Fruit fly (Drosophila melanogaster): Measurements from ENCODE around the gene Alp13.
A peak's percentile ranks its signal among the peaks of the same experiment; 100 is the strongest.

Gene Alp13

DNA sequence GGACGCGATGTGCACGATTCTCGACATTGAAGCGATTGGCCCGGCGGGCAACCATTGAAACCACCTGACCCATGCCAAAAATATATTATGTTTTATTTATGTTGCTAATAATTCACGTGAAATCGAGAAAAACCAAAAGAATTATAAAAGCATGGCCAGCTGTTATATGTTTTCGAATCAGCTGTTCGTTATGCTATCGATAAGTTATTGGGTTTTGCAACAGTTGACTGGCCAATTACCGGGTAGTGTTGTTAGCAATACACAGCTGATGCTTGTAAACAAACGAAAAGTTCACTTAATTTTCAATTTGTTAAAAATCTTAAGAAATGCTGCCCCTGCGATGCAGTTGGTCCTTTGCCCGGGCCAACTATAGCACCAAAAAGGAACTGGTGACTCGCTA, 29.8 kb downstream of the Alp13 start, which contains the start of the genes CG11722 and mtTFB2:
CG11722 (minus strand) TSS at position 200 of the 400 bp plus-strand sequence.
mtTFB2 (plus strand) TSS at position 232 of the 400 bp plus-strand sequence.
- TF ChIP-seq toe (GFP tag; optimal IDR thresholded peaks at IDR 0.05) = no peak
- TF ChIP-seq CG11617 (GFP tag; optimal IDR thresholded peaks at IDR 0.05) = peak; percentile 36
- TF ChIP-seq CG12768 (GFP tag; optimal IDR thresholded peaks at IDR 0.05) = peak; percentile 39
- TF ChIP-seq CG14711 (tag; optimal IDR thresholded peaks at IDR 0.05) = peak; percentile 9
- TF ChIP-seq cic (GFP tag; optimal IDR thresholded peaks at IDR 0.05) = peak; percentile 9
- peak; percentile 34 for TF ChIP-seq CG33017 (tag; optimal IDR thresholded peaks at IDR 0.05)
- TF ChIP-seq Mnt (GFP tag; optimal IDR thresholded peaks at IDR 0.05) = peak; percentile 2
- no peak for TF ChIP-seq tj (GFP tag; optimal IDR thresholded peaks at IDR 0.05)
- peak; percentile 68 for TF ChIP-seq bab1 (GFP tag; optimal IDR thresholded peaks at IDR 0.05)
- TF ChIP-seq CG1620 (GFP tag; optimal IDR thresholded peaks at IDR 0.05) = no peak
- peak; percentile 29 for TF ChIP-seq CG7101 (tag; optimal IDR thresholded peaks at IDR 0.05)
- TF ChIP-seq kay (GFP tag; ENCODE audit: borderline replicate concordance) = no peak
- TF ChIP-seq pad (GFP tag; optimal IDR thresholded peaks at IDR 0.05) = peak; percentile 21

DNA sequence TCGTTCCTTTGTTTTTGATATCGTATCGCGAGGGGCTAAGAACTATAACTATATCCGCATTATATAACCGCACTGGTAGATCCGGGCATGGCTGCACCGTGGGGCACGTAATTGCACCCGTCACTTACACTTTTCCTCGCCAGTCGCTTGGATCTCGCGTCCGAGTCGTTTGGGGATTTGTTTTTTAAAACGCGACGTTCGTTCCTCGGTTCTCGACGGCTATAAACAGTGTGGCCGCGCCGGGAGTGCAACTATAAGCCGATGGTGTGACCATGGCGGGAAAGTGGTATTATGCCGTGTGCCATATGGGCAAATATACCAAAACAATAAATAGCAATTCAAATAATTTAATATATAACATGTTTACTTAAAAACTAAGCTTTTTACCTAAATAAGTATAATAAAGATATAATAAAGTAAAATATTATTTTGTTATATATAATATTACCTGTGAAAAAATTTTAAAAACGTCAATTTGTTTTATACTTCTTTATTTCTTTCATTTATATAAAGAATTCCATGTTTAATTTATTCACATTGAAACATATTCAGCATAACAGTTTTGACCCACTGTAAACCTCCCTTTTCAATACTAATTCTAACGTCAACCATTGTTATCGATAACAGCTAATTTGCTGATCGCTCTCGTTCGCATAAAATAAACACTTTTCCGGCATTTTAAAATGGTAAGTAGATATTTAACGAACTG, 32.4 kb downstream of the Alp13 start, which contains the start of the genes Mical and CG3909:
Mical (minus strand) TSS at position 232 of the 709 bp plus-strand sequence.
CG3909 (plus strand) TSS at position 607 of the 709 bp plus-strand sequence.
- TF ChIP-seq Hr96 (GFP tag; optimal IDR thresholded peaks at IDR 0.05) (no peak), Mnt (GFP tag; optimal IDR thresholded peaks at IDR 0.05) (peak; percentile 36), toe (GFP tag; optimal IDR thresholded peaks at IDR 0.05) (no peak), Clk (GFP tag; optimal IDR thresholded peaks at IDR 0.05) (peak; percentile 52), CG5204 (GFP tag; optimal IDR thresholded peaks at IDR 0.05) (no peak), kay (GFP tag; ENCODE audit: borderline replicate concordance) (no peak), CG7045 (GFP tag; optimal IDR thresholded peaks at IDR 0.05) (peak; percentile 87), CG33017 (tag; optimal IDR thresholded peaks at IDR 0.05) (peak; percentile 94), CG7101 (tag; optimal IDR thresholded peaks at IDR 0.05) (peak; percentile 95), CG1620 (GFP tag; optimal IDR thresholded peaks at IDR 0.05) (peak; percentile 48), cnc (optimal IDR thresholded peaks at IDR 0.05) (no peak), bab1 (GFP tag; optimal IDR thresholded peaks at IDR 0.05) (peak; percentile 76), CG14711 (tag; optimal IDR thresholded peaks at IDR 0.05) (peak; percentile 91), CG12768 (GFP tag; optimal IDR thresholded peaks at IDR 0.05) (peak; percentile 75), CG11617 (GFP tag; optimal IDR thresholded peaks at IDR 0.05) (peak; percentile 84), ovo (GFP tag; optimal IDR thresholded peaks at IDR 0.05) (peak; percentile 42), pad (GFP tag; optimal IDR thresholded peaks at IDR 0.05) (peak; percentile 67), Crg-1 (GFP tag; optimal IDR thresholded peaks at IDR 0.05) (peak; percentile 75), cic (GFP tag; optimal IDR thresholded peaks at IDR 0.05) (peak; percentile 19), tj (GFP tag; optimal IDR thresholded peaks at IDR 0.05) (peak; percentile 53)

dm6 chr3R:10042024-10042663, 33.0 kb downstream of the Alp13 start:
- no peak for TF ChIP-seq CG12768 (GFP tag; optimal IDR thresholded peaks at IDR 0.05)
- TF ChIP-seq CG11617 (GFP tag; optimal IDR thresholded peaks at IDR 0.05) = no peak
- no peak for TF ChIP-seq bab1 (GFP tag; optimal IDR thresholded peaks at IDR 0.05)
- TF ChIP-seq cnc (optimal IDR thresholded peaks at IDR 0.05) = no peak
- TF ChIP-seq toe (GFP tag; optimal IDR thresholded peaks at IDR 0.05) = no peak
- TF ChIP-seq pad (GFP tag; optimal IDR thresholded peaks at IDR 0.05) = no peak
- TF ChIP-seq kay (GFP tag; ENCODE audit: borderline replicate concordance) = no peak
- no peak for TF ChIP-seq CG1620 (GFP tag; optimal IDR thresholded peaks at IDR 0.05)
- TF ChIP-seq Mnt (GFP tag; optimal IDR thresholded peaks at IDR 0.05) = no peak
- TF ChIP-seq CG33017 (tag; optimal IDR thresholded peaks at IDR 0.05) = no peak
- no peak for TF ChIP-seq CG14711 (tag; optimal IDR thresholded peaks at IDR 0.05)
- TF ChIP-seq tj (GFP tag; optimal IDR thresholded peaks at IDR 0.05) = no peak
- TF ChIP-seq CG5204 (GFP tag; optimal IDR thresholded peaks at IDR 0.05) = no peak
- no peak for TF ChIP-seq CG7101 (tag; optimal IDR thresholded peaks at IDR 0.05)
- no peak for TF ChIP-seq Clk (GFP tag; optimal IDR thresholded peaks at IDR 0.05)

dm6 chr3R:10040505-10040904, 34.7 kb downstream of the Alp13 start:
- no peak for TF ChIP-seq Hr96 (GFP tag; optimal IDR thresholded peaks at IDR 0.05)
- peak; percentile 32 for TF ChIP-seq tj (GFP tag; optimal IDR thresholded peaks at IDR 0.05)

DNA sequence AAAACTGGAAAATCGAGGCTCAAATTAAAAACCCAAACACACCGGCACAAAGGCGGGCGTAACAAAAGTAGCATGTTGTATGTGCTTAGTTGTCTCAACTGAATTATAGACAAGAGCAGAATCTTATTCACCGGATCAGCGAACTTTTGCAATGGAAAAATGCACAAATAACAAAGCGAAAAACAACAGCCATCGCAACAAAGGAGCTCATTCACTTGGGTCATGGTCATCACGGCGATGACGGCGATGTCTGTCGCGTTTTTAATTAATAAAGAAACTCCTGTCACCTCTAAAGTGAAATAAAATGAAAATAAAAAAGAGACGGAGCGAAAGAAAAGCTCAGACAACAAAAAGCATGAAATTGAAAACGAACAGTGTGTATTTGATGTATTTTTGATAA, 36.0 kb downstream of the Alp13 start:
- no peak for TF ChIP-seq ovo (GFP tag; optimal IDR thresholded peaks at IDR 0.05)
- no peak for TF ChIP-seq bab1 (GFP tag; optimal IDR thresholded peaks at IDR 0.05)
- no peak for TF ChIP-seq pad (GFP tag; optimal IDR thresholded peaks at IDR 0.05)
- no peak for TF ChIP-seq CG7045 (GFP tag; optimal IDR thresholded peaks at IDR 0.05)
- TF ChIP-seq Hr96 (GFP tag; optimal IDR thresholded peaks at IDR 0.05) = no peak
- TF ChIP-seq Crg-1 (GFP tag; optimal IDR thresholded peaks at IDR 0.05) = no peak
- TF ChIP-seq cic (GFP tag; optimal IDR thresholded peaks at IDR 0.05) = no peak
- TF ChIP-seq CG33017 (tag; optimal IDR thresholded peaks at IDR 0.05) = no peak
- TF ChIP-seq Mnt (GFP tag; optimal IDR thresholded peaks at IDR 0.05) = no peak
- TF ChIP-seq tj (GFP tag; optimal IDR thresholded peaks at IDR 0.05) = no peak
- no peak for TF ChIP-seq kay (GFP tag; ENCODE audit: borderline replicate concordance)
- no peak for TF ChIP-seq CG7101 (tag; optimal IDR thresholded peaks at IDR 0.05)
- TF ChIP-seq CG11617 (GFP tag; optimal IDR thresholded peaks at IDR 0.05) = no peak
- no peak for TF ChIP-seq CG1620 (GFP tag; optimal IDR thresholded peaks at IDR 0.05)
- no peak for TF ChIP-seq toe (GFP tag; optimal IDR thresholded peaks at IDR 0.05)

DNA sequence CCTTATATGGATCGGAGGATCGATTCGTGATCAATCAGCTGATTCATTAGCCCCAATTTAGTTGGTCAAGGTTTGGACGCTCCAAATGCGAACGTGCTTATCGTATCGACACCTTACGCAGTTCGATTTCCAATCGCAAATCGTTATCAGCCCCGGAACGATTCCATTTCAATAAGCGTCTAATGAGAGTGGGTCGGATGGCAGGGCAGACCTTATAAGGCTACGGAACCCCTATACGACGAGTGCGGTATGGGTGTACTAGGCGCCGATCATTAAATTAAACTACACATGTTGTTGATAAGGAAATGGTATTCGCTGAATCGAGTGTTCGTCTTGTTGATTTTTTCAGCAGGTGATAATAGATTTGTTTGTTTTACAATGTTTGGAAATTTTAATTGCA, 39.4 kb downstream of the Alp13 start:
- TF ChIP-seq kay (GFP tag; ENCODE audit: borderline replicate concordance) (no peak), cic (GFP tag; optimal IDR thresholded peaks at IDR 0.05) (peak; percentile 78), CG5204 (GFP tag; optimal IDR thresholded peaks at IDR 0.05) (no peak), tj (GFP tag; optimal IDR thresholded peaks at IDR 0.05) (peak; percentile 18), Mnt (GFP tag; optimal IDR thresholded peaks at IDR 0.05) (peak; percentile 54)

Data from whole organism, adult.